Fruit fly (Drosophila melanogaster): ENCODE measurements around the gene CTCF.

The CTCF gene

dm6 chr3L:7347984-7348631 lies 8.4 kb downstream of the CTCF start, which contains the start of the genes Srp19 and qm (continued):
- TF ChIP-seq Mes4 (GFP tag; optimal IDR thresholded peaks at IDR 0.05) = no peak
- TF ChIP-seq CG8924 (tag; optimal IDR thresholded peaks at IDR 0.05) = peak; percentile 46
- TF ChIP-seq Ets97D (GFP tag; optimal IDR thresholded peaks at IDR 0.05) = peak; percentile 51
- TF ChIP-seq CG9797 (GFP tag; optimal IDR thresholded peaks at IDR 0.05) = peak; percentile 12
- peak; percentile 23 for TF ChIP-seq shn (GFP tag; optimal IDR thresholded peaks at IDR 0.05)

- TF ChIP-seq ttk (GFP tag; IDR thresholded peaks at IDR 0.05) (no peak), CG30403 (GFP tag; optimal IDR thresholded peaks at IDR 0.05) (no peak), Hsf (GFP tag; optimal IDR thresholded peaks at IDR 0.05) (no peak), bcd (GFP tag; optimal IDR thresholded peaks at IDR 0.05) (no peak), pho (GFP tag; optimal IDR thresholded peaks at IDR 0.05) (no peak), aop (GFP tag; IDR thresholded peaks at IDR 0.05) (no peak), pfk (GFP tag; optimal IDR thresholded peaks at IDR 0.05) (no peak), Bgb (GFP tag; IDR thresholded peaks at IDR 0.05; ENCODE audit: partially characterized antibody) (no peak), CG12659 (GFP tag; optimal IDR thresholded peaks at IDR 0.05) (no peak)
Observed at dm6 chr3L:7346951-7347350, 9.6 kb downstream of the CTCF start, which contains the start of gene CG14834. Gene CG14834, minus strand, starts transcription at chr3L:7347123.

dm6 chr3L:7344965-7345427 lies 11.5 kb downstream of the CTCF start, which contains the start of gene Cln7:
Gene Cln7, minus strand, starts transcription at chr3L:7345183.
- TF ChIP-seq Blimp-1 (GFP tag; optimal IDR thresholded peaks at IDR 0.05) (no peak), CG15011 (GFP tag; optimal IDR thresholded peaks at IDR 0.05) (no peak), Sry-δ (GFP tag; optimal IDR thresholded peaks at IDR 0.05) (no peak), Trl (optimal IDR thresholded peaks at IDR 0.05) (peak; percentile 62 to 70), Trl (GFP tag; optimal IDR thresholded peaks at IDR 0.05) (peak; percentile 19), CG3163 (GFP tag; optimal IDR thresholded peaks at IDR 0.05) (peak; percentile 59), Hmr (GFP tag; optimal IDR thresholded peaks at IDR 0.05) (peak; percentile 57), esg (GFP tag; conservative IDR thresholded peaks at IDR 0.05) (no peak), bab2 (GFP tag; optimal IDR thresholded peaks at IDR 0.05) (no peak), CG11696 (GFP tag; IDR thresholded peaks at IDR 0.05) (no peak), Mrtf (GFP tag; IDR thresholded peaks at IDR 0.05) (no peak), pum (GFP tag; optimal IDR thresholded peaks at IDR 0.05) (no peak), org-1 (GFP tag; optimal IDR thresholded peaks at IDR 0.05) (no peak), peb (GFP tag; IDR thresholded peaks at IDR 0.05) (no peak), sens (GFP tag) (peak; percentile 90), ATbp (GFP tag; optimal IDR thresholded peaks at IDR 0.05) (no peak), pan (optimal IDR thresholded peaks at IDR 0.05) (no peak), pan (GFP tag; optimal IDR thresholded peaks at IDR 0.05 in 1 of 2, IDR thresholded peaks at IDR 0.05 in 1 of 2) (peak in 1 of 2 experiments; percentile 17), ro (GFP tag; IDR thresholded peaks at IDR 0.05) (no peak), CG16779 (GFP tag; IDR thresholded peaks at IDR 0.05) (0 out of 2 replicates have a peak, but pooled peaks have one; percentile 26), CG3995 (GFP tag; optimal IDR thresholded peaks at IDR 0.05) (no peak), B-H1 (GFP tag; IDR thresholded peaks at IDR 0.05) (no peak), CG3838 (GFP tag; optimal IDR thresholded peaks at IDR 0.05) (no peak), ems (GFP tag; optimal IDR thresholded peaks at IDR 0.05) (no peak), CG34224 (GFP tag; IDR thresholded peaks at IDR 0.05; ENCODE audit: partially characterized antibody) (no peak), yki (optimal IDR thresholded peaks at IDR 0.05) (no peak), Xrp1 (GFP tag; IDR thresholded peaks at IDR 0.05) (no peak; the same call in 1 of the 2 replicates), CG12155 (GFP tag; optimal IDR thresholded peaks at IDR 0.05) (no peak), CG2678 (tag; optimal IDR thresholded peaks at IDR 0.05) (no peak), pfk (GFP tag; optimal IDR thresholded peaks at IDR 0.05) (peak; percentile 8), HmgD (GFP tag; optimal IDR thresholded peaks at IDR 0.05) (peak; percentile 32), CG12219 (GFP tag; optimal IDR thresholded peaks at IDR 0.05) (peak; percentile 16), Med (GFP tag) (peak; percentile 92), TFAM (GFP tag; optimal IDR thresholded peaks at IDR 0.05) (no peak), CG8478 (optimal IDR thresholded peaks at IDR 0.05) (no peak), ERR (GFP tag; optimal IDR thresholded peaks at IDR 0.05) (peak; percentile 22), CG18764 (GFP tag; optimal IDR thresholded peaks at IDR 0.05) (no peak)
